Worm (Caenorhabditis elegans): Measurements from ENCODE around the gene Y67D8B.5.

Y67D8B.5 gene

ce11 chrIV:3232694-3233372 is 30.7 kb downstream of the Y67D8B.5 start:
- no peak for TF ChIP-seq lin-39 (tag; optimal IDR thresholded peaks at IDR 0.05)
- TF ChIP-seq nhr-23 (tag; optimal IDR thresholded peaks at IDR 0.05) = no peak
- peak; percentile 84 for TF ChIP-seq sma-9 (GFP tag; optimal IDR thresholded peaks at IDR 0.05)
- no peak for TF ChIP-seq sma-9 (tag; optimal IDR thresholded peaks at IDR 0.05)
- peak; percentile 63 for TF ChIP-seq Y55F3AM.14 (GFP tag; optimal IDR thresholded peaks at IDR 0.05)
- TF ChIP-seq nhr-21 (tag; optimal IDR thresholded peaks at IDR 0.05) = peak; percentile 66
- no peak for TF ChIP-seq nhr-12 (tag; optimal IDR thresholded peaks at IDR 0.05)
- peak; percentile 53 for TF ChIP-seq fos-1 (tag; optimal IDR thresholded peaks at IDR 0.05)
- peak; percentile 23 for TF ChIP-seq lin-13 (GFP tag; optimal IDR thresholded peaks at IDR 0.05)
- peak; percentile 62 for TF ChIP-seq blmp-1 (tag; optimal IDR thresholded peaks at IDR 0.05; ENCODE audit: insufficient read depth)
- TF ChIP-seq mbf-1 (tag; optimal IDR thresholded peaks at IDR 0.05) = no peak
- peak; percentile 29 for TF ChIP-seq gmeb-1 (tag; optimal IDR thresholded peaks at IDR 0.05)
- peak; percentile 31 for TF ChIP-seq egl-27 (tag; optimal IDR thresholded peaks at IDR 0.05)
- TF ChIP-seq F13H6.1 (tag; optimal IDR thresholded peaks at IDR 0.05) = peak; percentile 71
- TF ChIP-seq crh-2 (tag; optimal IDR thresholded peaks at IDR 0.05) = peak; percentile 70
- peak; percentile 53 for TF ChIP-seq nhr-129 (tag; optimal IDR thresholded peaks at IDR 0.05)
- peak; percentile 32 to 71 for TF ChIP-seq mdl-1 (tag; optimal IDR thresholded peaks at IDR 0.05)
- TF ChIP-seq nhr-25 (tag; optimal IDR thresholded peaks at IDR 0.05) = peak; percentile 39
- TF ChIP-seq aly-2 (tag; optimal IDR thresholded peaks at IDR 0.05) = no peak
- TF ChIP-seq sma-3 (GFP tag; optimal IDR thresholded peaks at IDR 0.05) = peak; percentile 77
- peak; percentile 32 to 40 for TF ChIP-seq lsy-2 (tag; optimal IDR thresholded peaks at IDR 0.05)
- no peak for TF ChIP-seq ceh-82 (tag; optimal IDR thresholded peaks at IDR 0.05)
- no peak for TF ChIP-seq unc-55 (GFP tag; optimal IDR thresholded peaks at IDR 0.05)
- TF ChIP-seq nhr-237 (tag; optimal IDR thresholded peaks at IDR 0.05) = no peak
- peak; percentile 90 for TF ChIP-seq ama-1 (optimal IDR thresholded peaks at IDR 0.05)

ce11 chrIV:3233429-3233885 is 31.3 kb downstream of the Y67D8B.5 start:
- TF ChIP-seq unc-55 (GFP tag; optimal IDR thresholded peaks at IDR 0.05) = no peak
- TF ChIP-seq sem-4 (tag; optimal IDR thresholded peaks at IDR 0.05) = peak; percentile 25
- TF ChIP-seq nhr-6 (tag; optimal IDR thresholded peaks at IDR 0.05) = peak; percentile 44
- TF ChIP-seq egl-27 (tag; optimal IDR thresholded peaks at IDR 0.05) = no peak
- peak; percentile 61 for TF ChIP-seq F13H6.1 (tag; optimal IDR thresholded peaks at IDR 0.05)
- TF ChIP-seq blmp-1 (tag; optimal IDR thresholded peaks at IDR 0.05; ENCODE audit: insufficient read depth) = peak; percentile 30
- no peak for TF ChIP-seq elt-3 (tag; optimal IDR thresholded peaks at IDR 0.05)
- TF ChIP-seq fos-1 (tag; optimal IDR thresholded peaks at IDR 0.05) = no peak
- no peak for TF ChIP-seq dmd-4 (tag; optimal IDR thresholded peaks at IDR 0.05)
- no peak for TF ChIP-seq nhr-11 (tag; optimal IDR thresholded peaks at IDR 0.05)
- no peak for TF ChIP-seq ztf-1 (GFP tag; conservative IDR thresholded peaks at IDR 0.05)
- TF ChIP-seq nhr-23 (tag; optimal IDR thresholded peaks at IDR 0.05) = no peak
- TF ChIP-seq snpc-4 (tag; optimal IDR thresholded peaks at IDR 0.05) = peak; percentile 48
- peak in 1 of 2 experiments; percentile 52 for TF ChIP-seq lsy-2 (tag; optimal IDR thresholded peaks at IDR 0.05)
- TF ChIP-seq skn-1 (tag; optimal IDR thresholded peaks at IDR 0.05) = no peak
- no peak for TF ChIP-seq ztf-4 (tag; optimal IDR thresholded peaks at IDR 0.05)
- TF ChIP-seq gmeb-1 (tag; optimal IDR thresholded peaks at IDR 0.05) = peak; percentile 51
- no peak for TF ChIP-seq mbf-1 (tag; optimal IDR thresholded peaks at IDR 0.05)
- peak; percentile 60 for TF ChIP-seq nhr-25 (tag; optimal IDR thresholded peaks at IDR 0.05)
- peak; percentile 40 for TF ChIP-seq sma-3 (GFP tag; optimal IDR thresholded peaks at IDR 0.05)
- TF ChIP-seq ceh-82 (tag; optimal IDR thresholded peaks at IDR 0.05) = no peak
- no peak for TF ChIP-seq unc-39 (tag; optimal IDR thresholded peaks at IDR 0.05)
- no peak for TF ChIP-seq alr-1 (tag; optimal IDR thresholded peaks at IDR 0.05)
- no peak for TF ChIP-seq ztf-11 (tag; optimal IDR thresholded peaks at IDR 0.05)
- peak; percentile 2 for TF ChIP-seq ama-1 (optimal IDR thresholded peaks at IDR 0.05)
- no peak for TF ChIP-seq nhr-77 (tag; optimal IDR thresholded peaks at IDR 0.05)
- TF ChIP-seq elt-1 (tag; optimal IDR thresholded peaks at IDR 0.05) = no peak
- TF ChIP-seq nhr-12 (tag; optimal IDR thresholded peaks at IDR 0.05) = no peak
- TF ChIP-seq lin-11 (tag; optimal IDR thresholded peaks at IDR 0.05) = no peak
- no peak for TF ChIP-seq aly-2 (tag; optimal IDR thresholded peaks at IDR 0.05)
- peak; percentile 74 for TF ChIP-seq nhr-21 (tag; optimal IDR thresholded peaks at IDR 0.05)
- TF ChIP-seq mdl-1 (tag; optimal IDR thresholded peaks at IDR 0.05) = no peak
- no peak for TF ChIP-seq lin-13 (GFP tag; optimal IDR thresholded peaks at IDR 0.05)
- TF ChIP-seq nhr-237 (tag; optimal IDR thresholded peaks at IDR 0.05) = no peak
- TF ChIP-seq lin-39 (tag; optimal IDR thresholded peaks at IDR 0.05) = no peak
- no peak for TF ChIP-seq unc-62 (GFP tag; optimal IDR thresholded peaks at IDR 0.05)
- peak; percentile 65 for TF ChIP-seq nhr-129 (tag; optimal IDR thresholded peaks at IDR 0.05)
- peak; percentile 52 for TF ChIP-seq mab-5 (tag; optimal IDR thresholded peaks at IDR 0.05)
- TF ChIP-seq nhr-10 (tag; optimal IDR thresholded peaks at IDR 0.05) = no peak
- no peak for TF ChIP-seq zag-1 (tag; optimal IDR thresholded peaks at IDR 0.05)
- TF ChIP-seq R02D3.7 (tag; optimal IDR thresholded peaks at IDR 0.05) = no peak
- TF ChIP-seq peb-1 (tag; optimal IDR thresholded peaks at IDR 0.05) = no peak
- peak; percentile 46 for TF ChIP-seq ceh-16 (tag; optimal IDR thresholded peaks at IDR 0.05)
- TF ChIP-seq sma-9 (GFP tag; optimal IDR thresholded peaks at IDR 0.05) = peak; percentile 68
- TF ChIP-seq sma-9 (tag; optimal IDR thresholded peaks at IDR 0.05) = no peak
- TF ChIP-seq ZK546.5 (tag; optimal IDR thresholded peaks at IDR 0.05) = no peak
- no peak for TF ChIP-seq C34F6.9 (tag; optimal IDR thresholded peaks at IDR 0.05)

Measured in whole organism, L2 larva.